Worm (Caenorhabditis elegans) whole organism, early embryonic: ENCODE measurements around the gene pak-1.

ENCODE experiments used
- B0310.2 ChIP-seq: sonication (generic microtip); optimal IDR thresholded peaks from 2 replicates; lab custom pipeline; 2016; ENCODE audit warnings: mild to moderate bottlenecking, missing genetic modification characterization, missing compliant biosample characterization
- F13C5.2 ChIP-seq: sonication (generic microtip); optimal IDR thresholded peaks from 2 replicates; lab custom pipeline; 2017; ENCODE audit warnings: mild to moderate bottlenecking, missing genetic modification characterization, inconsistent platforms, missing compliant biosample characterization
- aly-1 ChIP-seq: sonication (generic microtip); optimal IDR thresholded peaks from 2 replicates; lab custom pipeline; 2016; ENCODE audit warnings: missing genetic modification characterization, missing compliant biosample characterization
- ama-1 ChIP-seq: fragments of 150-350 bp; optimal IDR thresholded peaks from 2 replicates; lab custom pipeline; 2014
- ceh-13 ChIP-seq: fragments of 200-800 bp; sonication (Bioruptor generic); optimal IDR thresholded peaks from 2 replicates; lab custom pipeline; 2018; ENCODE audit warnings: mild to moderate bottlenecking, missing genetic modification characterization, missing compliant biosample characterization
- ceh-36 ChIP-seq: sonication (generic microtip); optimal IDR thresholded peaks from 2 replicates; lab custom pipeline; 2016; ENCODE audit warnings: missing genetic modification characterization, inconsistent platforms, missing compliant biosample characterization
- ets-7 ChIP-seq: sonication (generic microtip); optimal IDR thresholded peaks from 2 replicates; lab custom pipeline; 2016; ENCODE audit warnings: missing genotype, missing genetic modification characterization, missing compliant biosample characterization
- flt-1 ChIP-seq: fragments of 200-800 bp; sonication (Bioruptor generic); IDR thresholded peaks from 2 replicates; pipeline ENCODE4 v1.3.6; 2022; ENCODE audit warnings: missing genetic modification characterization, missing compliant biosample characterization
- hmbx-1 ChIP-seq: sonication (generic microtip); optimal IDR thresholded peaks from 2 replicates; lab custom pipeline; 2016; ENCODE audit warnings: mild to moderate bottlenecking, missing genetic modification characterization, missing compliant biosample characterization
- hmg-4 ChIP-seq: fragments of 200-800 bp; sonication (Bioruptor generic); optimal IDR thresholded peaks from 2 replicates; lab custom pipeline; 2018; ENCODE audit warnings: mild to moderate bottlenecking, missing genetic modification characterization, missing compliant biosample characterization
- hnd-1 ChIP-seq: sonication (generic microtip); optimal IDR thresholded peaks from 2 replicates; lab custom pipeline; 2016; ENCODE audit warnings: missing genetic modification characterization, missing compliant biosample characterization
- pes-1 ChIP-seq: fragments of 200-800 bp; sonication (Bioruptor generic); IDR thresholded peaks from 2 replicates; pipeline ENCODE4 v1.3.6; 2022; ENCODE audit warnings: missing genetic modification reagents, missing genetic modification characterization, missing compliant biosample characterization
- scrt-1 ChIP-seq: fragments of 200-800 bp; sonication (Bioruptor generic); IDR thresholded peaks from 2 replicates; pipeline ENCODE4 v1.3.6; 2022; ENCODE audit warnings: missing genetic modification characterization, missing compliant biosample characterization
- sea-1 ChIP-seq: fragments of 200-800 bp; sonication (Bioruptor generic); conservative IDR thresholded peaks from 2 replicates; pipeline ENCODE4 v1.3.6; 2022; ENCODE audit warnings: missing genetic modification characterization, missing compliant biosample characterization
- tbx-11 ChIP-seq: fragments of 200-800 bp; sonication (Bioruptor generic); IDR thresholded peaks from 2 replicates; pipeline ENCODE4 v1.3.6; 2022; ENCODE audit warnings: missing genetic modification characterization, missing compliant biosample characterization
- tbx-37 ChIP-seq: fragments of 200-800 bp; sonication (Bioruptor generic); conservative IDR thresholded peaks from 2 replicates; pipeline ENCODE4 v1.3.6; 2022; ENCODE audit warnings: missing genetic modification reagents, missing genetic modification characterization, missing compliant biosample characterization
- tra-4 ChIP-seq: sonication (generic microtip); optimal IDR thresholded peaks from 2 replicates; lab custom pipeline; 2017; ENCODE audit warnings: missing genetic modification characterization, missing compliant biosample characterization

Gene pak-1

DNA sequence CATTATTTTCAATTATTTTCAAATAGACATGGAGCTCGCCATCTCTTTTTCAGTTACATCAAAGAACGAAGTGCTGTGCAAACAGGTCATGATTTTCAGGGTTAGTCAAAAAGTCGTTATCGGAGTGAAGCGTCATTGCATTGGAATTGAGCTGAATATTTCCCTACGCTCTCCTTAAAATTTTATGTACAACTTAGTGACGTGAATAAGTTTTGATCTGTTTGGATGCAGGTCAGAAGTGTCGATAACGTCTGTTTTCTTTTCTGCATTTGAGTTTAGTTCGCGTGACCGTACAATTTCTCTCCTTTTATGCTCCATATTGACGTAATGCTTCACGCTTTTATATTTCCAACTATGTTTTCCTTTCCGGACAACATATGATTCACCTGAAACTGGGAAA lies 23.4 kb downstream of the pak-1 start:
- TF ChIP-seq flt-1 (GFP tag; lab: Robert Waterston, UW) (no peak), F13C5.2 (no peak)

DNA sequence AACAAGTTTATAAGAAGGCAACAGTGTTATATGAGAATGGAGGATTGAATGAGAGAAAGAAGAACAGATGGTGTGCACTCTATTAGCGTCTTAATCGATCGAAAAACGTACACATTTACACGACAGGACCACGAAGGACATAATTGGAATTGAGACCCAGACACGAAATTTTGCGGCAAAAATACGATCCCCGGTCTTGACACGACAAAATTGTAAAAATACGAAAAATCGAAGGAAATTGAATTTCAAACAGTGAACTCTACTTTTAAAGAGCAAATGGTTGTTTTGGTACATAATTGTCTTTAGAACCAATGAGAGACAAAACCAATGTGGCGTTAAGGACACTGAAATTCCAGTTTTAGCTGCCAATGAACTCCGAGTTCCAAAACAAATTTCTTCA lies 25.9 kb downstream of the pak-1 start, which contains the start of gene lelo-3:
Gene lelo-3, minus strand, starts transcription at position 101 of the 400 bp plus-strand sequence.
- no peak for TF ChIP-seq ets-7 (tag; lab: Kevin White, UChicago)
- TF ChIP-seq sea-1 (GFP tag; lab: Robert Waterston, UW) = no peak
- no peak for TF ChIP-seq ceh-13 (GFP tag; lab: Kevin White, UChicago)
- no peak for TF ChIP-seq tra-4 (tag; lab: Kevin White, UChicago)
- TF ChIP-seq hnd-1 (tag; lab: Kevin White, UChicago) = no peak
- TF ChIP-seq pes-1 (GFP tag; lab: Robert Waterston, UW) = no peak
- no peak for TF ChIP-seq hmg-4

DNA sequence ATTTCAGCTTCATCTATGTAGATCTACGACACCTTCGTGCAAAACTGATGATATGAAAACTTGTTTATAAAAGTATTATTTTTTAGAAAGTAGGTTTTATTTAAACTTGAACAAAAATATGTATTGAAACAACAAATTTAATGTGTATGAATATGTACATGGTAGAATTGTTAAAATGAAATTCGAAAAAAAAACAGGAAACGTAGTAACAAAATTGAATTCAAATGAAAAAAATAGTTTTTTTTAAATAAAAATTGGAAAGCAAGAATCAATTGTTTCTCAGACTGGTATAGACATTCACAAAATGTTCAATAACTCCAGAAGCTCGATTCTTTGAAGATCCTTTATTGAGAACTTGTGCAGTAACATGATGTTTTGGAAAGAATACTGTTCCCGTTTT lies 27.6 kb downstream of the pak-1 start:
- TF ChIP-seq B0310.2 (tag; lab: Kevin White, UChicago) = no peak
- TF ChIP-seq ama-1 (lab: Kevin White, UChicago) = no peak
- TF ChIP-seq tra-4 (tag; lab: Kevin White, UChicago) = no peak
- no peak for TF ChIP-seq hmbx-1 (tag; lab: Kevin White, UChicago)
- no peak for TF ChIP-seq ceh-36 (tag; lab: Kevin White, UChicago)
- TF ChIP-seq ceh-13 (GFP tag; lab: Kevin White, UChicago) = no peak
- TF ChIP-seq tbx-37 (GFP tag; lab: Robert Waterston, UW) = no peak
- no peak for TF ChIP-seq F13C5.2
- TF ChIP-seq pes-1 (GFP tag; lab: Robert Waterston, UW) = no peak
- no peak for TF ChIP-seq hnd-1 (tag; lab: Kevin White, UChicago)
- TF ChIP-seq tbx-11 (GFP tag; lab: Robert Waterston, UW) = no peak
- TF ChIP-seq flt-1 (GFP tag; lab: Robert Waterston, UW) = no peak
- no peak for TF ChIP-seq aly-1 (tag; lab: Kevin White, UChicago)
- TF ChIP-seq hmg-4 = no peak
- no peak for TF ChIP-seq sea-1 (GFP tag; lab: Robert Waterston, UW)
- no peak for TF ChIP-seq ets-7 (tag; lab: Kevin White, UChicago)
- TF ChIP-seq scrt-1 (GFP tag; lab: Robert Waterston, UW) = no peak

DNA sequence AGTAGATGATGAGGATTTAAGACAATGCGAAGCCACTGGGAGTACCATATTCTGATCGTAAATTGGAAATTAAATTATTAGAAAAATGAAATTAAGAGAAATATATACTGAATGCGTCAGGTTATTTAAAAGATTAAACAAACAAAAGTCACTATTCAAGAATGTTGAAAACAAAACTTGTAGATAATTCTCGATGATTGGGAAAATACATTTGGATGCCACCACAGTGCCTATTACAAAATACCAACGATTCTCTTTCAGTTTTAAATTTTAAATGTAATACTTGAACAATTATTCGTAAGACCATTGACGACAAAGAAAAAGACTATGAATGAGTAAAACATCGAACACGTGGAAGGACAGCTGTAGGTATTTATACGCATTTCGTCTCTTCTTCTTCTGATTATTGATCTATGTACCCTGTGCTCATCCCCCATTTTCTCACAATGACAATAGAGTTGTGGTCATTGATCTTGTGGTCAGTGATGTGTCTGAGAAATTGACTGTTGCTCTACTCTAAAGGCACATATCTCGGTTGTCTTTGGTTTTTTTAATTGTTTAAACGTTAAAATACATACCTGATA lies 28.4 kb downstream of the pak-1 start, which contains the start of gene C09B8.4:
Gene C09B8.4, minus strand, starts transcription at position 51 of the 584 bp plus-strand sequence.
- no peak for TF ChIP-seq pes-1 (GFP tag; lab: Robert Waterston, UW)
- TF ChIP-seq ceh-13 (GFP tag; lab: Kevin White, UChicago) = no peak
- no peak for TF ChIP-seq sea-1 (GFP tag; lab: Robert Waterston, UW)
- TF ChIP-seq F13C5.2 = no peak
- no peak for TF ChIP-seq flt-1 (GFP tag; lab: Robert Waterston, UW)
- no peak for TF ChIP-seq B0310.2 (tag; lab: Kevin White, UChicago)
- no peak for TF ChIP-seq hmbx-1 (tag; lab: Kevin White, UChicago)
- TF ChIP-seq ceh-36 (tag; lab: Kevin White, UChicago) = no peak
- no peak for TF ChIP-seq ama-1 (lab: Kevin White, UChicago)
- TF ChIP-seq tbx-37 (GFP tag; lab: Robert Waterston, UW) = no peak
- TF ChIP-seq tbx-11 (GFP tag; lab: Robert Waterston, UW) = no peak
- no peak for TF ChIP-seq hmg-4

DNA sequence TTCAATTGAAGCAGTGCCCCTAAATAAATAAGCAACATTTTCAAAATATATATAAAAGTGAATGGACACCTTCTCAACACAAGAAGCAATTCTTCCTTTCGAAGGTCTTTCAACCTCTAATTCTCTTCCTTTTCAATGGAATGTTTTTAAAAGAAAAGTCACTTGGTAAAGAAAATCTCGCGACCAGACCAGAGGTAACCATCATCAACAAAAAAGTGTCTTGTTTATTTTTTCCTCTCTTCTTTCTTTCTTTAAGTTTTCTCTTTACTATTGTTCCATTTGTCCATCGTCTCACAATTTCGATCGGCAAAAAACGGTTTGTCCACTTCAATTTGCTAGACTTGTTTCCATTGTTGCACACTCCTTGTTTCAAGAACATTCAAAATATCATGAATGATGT lies 33.3 kb downstream of the pak-1 start, which contains the start of gene C09B8.8:
Gene C09B8.8, plus strand, starts transcription at position 397 of the 400 bp plus-strand sequence.
- TF ChIP-seq sea-1 (GFP tag; lab: Robert Waterston, UW) (no peak), pes-1 (GFP tag; lab: Robert Waterston, UW) (no peak), hmg-4 (no peak), tra-4 (tag; lab: Kevin White, UChicago) (no peak), aly-1 (tag; lab: Kevin White, UChicago) (no peak), hnd-1 (tag; lab: Kevin White, UChicago) (no peak), scrt-1 (GFP tag; lab: Robert Waterston, UW) (no peak), ceh-36 (tag; lab: Kevin White, UChicago) (no peak), F13C5.2 (no peak), tbx-37 (GFP tag; lab: Robert Waterston, UW) (no peak), tbx-11 (GFP tag; lab: Robert Waterston, UW) (no peak), flt-1 (GFP tag; lab: Robert Waterston, UW) (no peak), ama-1 (lab: Kevin White, UChicago) (no peak), ets-7 (tag; lab: Kevin White, UChicago) (no peak), hmbx-1 (tag; lab: Kevin White, UChicago) (no peak), B0310.2 (tag; lab: Kevin White, UChicago) (no peak), ceh-13 (GFP tag; lab: Kevin White, UChicago) (no peak)

DNA sequence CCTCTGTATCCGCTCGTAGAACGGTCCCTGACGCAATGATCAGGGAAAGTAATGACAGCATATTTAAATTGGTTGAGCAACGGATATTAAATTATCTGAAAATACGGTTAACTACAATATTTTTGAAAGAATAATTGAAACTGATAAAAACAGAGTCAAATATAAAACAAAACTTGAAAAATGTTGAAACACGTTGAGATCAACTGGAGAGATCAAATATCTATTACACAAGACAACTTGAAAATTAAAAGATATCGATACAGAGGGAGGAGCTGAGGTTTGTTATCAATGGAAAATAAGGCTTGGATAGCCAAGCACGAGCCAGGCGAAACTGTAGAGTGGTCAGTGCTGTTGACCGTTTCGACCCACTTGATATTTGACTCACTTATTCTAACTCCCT lies 37.8 kb downstream of the pak-1 start, which contains the start of gene C09B8.3:
Gene C09B8.3, minus strand, starts transcription at position 101 of the 400 bp plus-strand sequence.
- TF ChIP-seq scrt-1 (GFP tag; lab: Robert Waterston, UW) (no peak), hmg-4 (no peak), sea-1 (GFP tag; lab: Robert Waterston, UW) (no peak), ceh-13 (GFP tag; lab: Kevin White, UChicago) (no peak), hnd-1 (tag; lab: Kevin White, UChicago) (no peak), tbx-11 (GFP tag; lab: Robert Waterston, UW) (no peak), F13C5.2 (no peak), ceh-36 (tag; lab: Kevin White, UChicago) (no peak), B0310.2 (tag; lab: Kevin White, UChicago) (no peak), aly-1 (tag; lab: Kevin White, UChicago) (no peak), ets-7 (tag; lab: Kevin White, UChicago) (no peak), pes-1 (GFP tag; lab: Robert Waterston, UW) (no peak), flt-1 (GFP tag; lab: Robert Waterston, UW) (no peak), tbx-37 (GFP tag; lab: Robert Waterston, UW) (no peak), hmbx-1 (tag; lab: Kevin White, UChicago) (no peak)

DNA sequence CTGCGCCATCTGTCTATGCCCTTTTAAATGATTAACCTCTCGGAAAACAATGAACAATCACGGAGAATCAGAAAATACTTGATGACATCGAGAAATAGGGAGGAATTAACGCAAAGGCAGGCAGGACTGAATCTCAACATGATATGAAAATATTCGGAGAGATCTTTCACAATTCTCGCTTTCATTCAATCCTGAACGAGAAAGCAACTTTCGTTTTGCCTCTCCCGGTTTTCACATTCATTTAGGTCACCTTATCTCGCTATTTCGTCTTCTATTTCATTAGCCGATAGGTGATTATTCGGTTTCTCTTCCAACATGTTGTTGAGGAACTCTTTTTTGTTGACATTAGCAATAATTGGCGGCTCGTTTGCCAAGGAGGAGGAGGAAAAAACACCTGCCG lies 44.1 kb downstream of the pak-1 start:
- no peak for TF ChIP-seq hmg-4
- no peak for TF ChIP-seq ceh-36 (tag; lab: Kevin White, UChicago)
- TF ChIP-seq tra-4 (tag; lab: Kevin White, UChicago) = no peak
- TF ChIP-seq B0310.2 (tag; lab: Kevin White, UChicago) = no peak
- TF ChIP-seq tbx-37 (GFP tag; lab: Robert Waterston, UW) = no peak
- TF ChIP-seq F13C5.2 = no peak
